Worm (Caenorhabditis elegans) whole organism, young adult: ENCODE results near the gene nhr-138.
"Not testable (repeated sequence)": the region's sequence is repeated elsewhere in the genome, so short reads cannot be mapped to it uniquely, and the experiment has no call there.

Experiments used
- B0336.3 ChIP-seq: fragments of 200-800 bp; sonication (Bioruptor generic); IDR thresholded peaks from 2 replicates; pipeline ENCODE4 v1.3.6; 2022; ENCODE audit warnings: missing genetic modification characterization, missing compliant biosample characterization
- F23B12.7 ChIP-seq: sonication (generic microtip); optimal IDR thresholded peaks from 2 replicates; lab custom pipeline; 2017; ENCODE audit warnings: missing genetic modification characterization, mild to moderate bottlenecking, missing compliant biosample characterization, antibody characterized with exemption, moderate library complexity; ENCODE audit not compliant: insufficient read depth
- F33H1.4 ChIP-seq: fragments of 200-800 bp; sonication (Bioruptor generic); IDR thresholded peaks from 2 replicates; pipeline ENCODE4 v1.3.6; 2022; ENCODE audit warnings: missing genetic modification reagents, missing genetic modification characterization, missing compliant biosample characterization
- F39B2.1 ChIP-seq: fragments of 200-800 bp; sonication (Bioruptor generic); IDR thresholded peaks from 2 replicates; pipeline ENCODE4 v1.3.6; 2022; ENCODE audit warnings: missing genetic modification reagents, missing genetic modification characterization, missing compliant biosample characterization
- F55B11.4 ChIP-seq: sonication (generic microtip); optimal IDR thresholded peaks from 2 replicates; lab custom pipeline; 2016; ENCODE audit warnings: missing compliant biosample characterization, missing genetic modification characterization, borderline replicate concordance; ENCODE audit not compliant: insufficient read depth
- K12H6.12 ChIP-seq: fragments of 200-800 bp; sonication (Bioruptor generic); optimal IDR thresholded peaks from 2 replicates; lab custom pipeline; 2018; ENCODE audit warnings: mild to moderate bottlenecking, missing genetic modification characterization, missing compliant biosample characterization
- Y67H2A.10 ChIP-seq: fragments of 200-800 bp; sonication (Bioruptor generic); conservative IDR thresholded peaks from 2 replicates; pipeline ENCODE4 v1.3.6; 2022; ENCODE audit warnings: missing genetic modification reagents, missing genetic modification characterization, missing compliant biosample characterization
- Y79H2A.3 ChIP-seq: fragments of 200-800 bp; sonication (Bioruptor generic); conservative IDR thresholded peaks from 2 replicates; pipeline ENCODE4 v1.3.6; 2022; ENCODE audit warnings: missing genetic modification reagents, missing genetic modification characterization, missing compliant biosample characterization
- ama-1 ChIP-seq, 3 experiments: fragments of 150-350 bp in 1 of 3; sonication (generic microtip) in 2 of 3; optimal IDR thresholded peaks; 2 replicates each; lab custom pipeline; 2014 to 2018; ENCODE audit warnings: missing biosample characterization in 2 of 3, missing genetic modification characterization in 2 of 3, missing genetic modification reagents in 2 of 3
- attf-6 ChIP-seq: fragments of 200-800 bp; sonication (Bioruptor generic); IDR thresholded peaks from 2 replicates; pipeline ENCODE4 v1.3.6; 2022; ENCODE audit warnings: missing genetic modification reagents, missing genetic modification characterization, missing compliant biosample characterization
- ccch-3 ChIP-seq: fragments of 200-800 bp; sonication (Bioruptor generic); optimal IDR thresholded peaks from 2 replicates; lab custom pipeline; 2018; ENCODE audit warnings: mild to moderate bottlenecking, missing genetic modification characterization, missing compliant biosample characterization
- ceh-91 ChIP-seq: fragments of 200-800 bp; sonication (Bioruptor generic); IDR thresholded peaks from 2 replicates; pipeline ENCODE4 v1.3.6; 2022; ENCODE audit warnings: missing genetic modification reagents, missing genetic modification characterization, missing compliant biosample characterization
- chd-7 ChIP-seq: sonication (generic microtip); optimal IDR thresholded peaks from 2 replicates; lab custom pipeline; 2016; ENCODE audit warnings: mild to moderate bottlenecking, missing genetic modification characterization, moderate library complexity, missing compliant biosample characterization
- dox-1 ChIP-seq: fragments of 200-800 bp; sonication (Bioruptor generic); IDR thresholded peaks from 2 replicates; pipeline ENCODE4 v1.3.6; 2022; ENCODE audit warnings: missing genetic modification reagents, missing genetic modification characterization, missing compliant biosample characterization
- egl-44 ChIP-seq: fragments of 200-800 bp; sonication (Bioruptor generic); IDR thresholded peaks from 2 replicates; pipeline ENCODE4 v1.3.6; 2022; ENCODE audit warnings: missing genetic modification reagents, missing genetic modification characterization, missing compliant biosample characterization
- gei-17 ChIP-seq: fragments of 200-800 bp; sonication (Bioruptor generic); optimal IDR thresholded peaks from 2 replicates; lab custom pipeline; 2018; ENCODE audit warnings: mild to moderate bottlenecking, missing genetic modification characterization, missing compliant biosample characterization
- hlh-26 ChIP-seq: fragments of 200-800 bp; sonication (Bioruptor generic); conservative IDR thresholded peaks from 2 replicates; pipeline ENCODE4 v1.3.6; 2022; ENCODE audit warnings: missing genetic modification reagents, missing genetic modification characterization, missing compliant biosample characterization
- hmg-1.2 ChIP-seq: fragments of 200-800 bp; sonication (Bioruptor generic); IDR thresholded peaks from 2 replicates; pipeline ENCODE4 v1.3.6; 2022; ENCODE audit warnings: missing genetic modification reagents, missing genetic modification characterization, missing compliant biosample characterization
- lag-1 ChIP-seq: fragments of 200-800 bp; sonication (Bioruptor generic); IDR thresholded peaks from 2 replicates; pipeline ENCODE4 v1.3.6; 2022; ENCODE audit warnings: missing genetic modification reagents, missing genetic modification characterization, missing compliant biosample characterization
- let-607 ChIP-seq, 2 experiments: fragments of 200-800 bp in 1 of 2; sonication (Bioruptor generic) in 1 of 2; sonication (generic microtip) in 1 of 2; optimal IDR thresholded peaks; 2 replicates each; lab custom pipeline; 2016 to 2018; ENCODE audit warnings: mild to moderate bottlenecking in 2 of 2, missing compliant biosample characterization in 2 of 2, missing genetic modification characterization in 2 of 2, moderate library complexity in 2 of 2, missing genotype in 1 of 2
- lin-35 ChIP-seq, 3 experiments: fragments of 150-350 bp in 2 of 3; sonication (generic microtip) in 1 of 3; optimal IDR thresholded peaks; 2 replicates each; lab custom pipeline; 2014 to 2018; ENCODE audit warnings: missing biosample characterization in 3 of 3, missing genetic modification characterization in 3 of 3, missing genetic modification reagents in 3 of 3
- lir-1 ChIP-seq: fragments of 200-800 bp; sonication (Bioruptor generic); conservative IDR thresholded peaks from 2 replicates; pipeline ENCODE4 v1.3.6; 2022; ENCODE audit warnings: missing genetic modification reagents, missing genetic modification characterization, missing compliant biosample characterization
- madf-8 ChIP-seq: fragments of 200-800 bp; sonication (Bioruptor generic); conservative IDR thresholded peaks from 2 replicates; pipeline ENCODE4 v1.3.6; 2022; ENCODE audit warnings: missing genetic modification reagents, missing genetic modification characterization, missing compliant biosample characterization
- mcd-1 ChIP-seq: fragments of 200-800 bp; sonication (Bioruptor generic); IDR thresholded peaks from 2 replicates; pipeline ENCODE4 v1.3.6; 2022; ENCODE audit warnings: missing genetic modification reagents, missing genetic modification characterization, missing compliant biosample characterization
- mes-4 ChIP-seq: sonication (generic microtip); optimal IDR thresholded peaks from 2 replicates; lab custom pipeline; 2016; ENCODE audit warnings: missing genotype, missing genetic modification characterization, missing compliant biosample characterization
- nhr-120 ChIP-seq: fragments of 200-800 bp; sonication (Bioruptor generic); IDR thresholded peaks from 2 replicates; pipeline ENCODE4 v1.3.6; 2022; ENCODE audit warnings: missing genetic modification characterization, missing compliant biosample characterization
- nhr-80 ChIP-seq: sonication (generic microtip); optimal IDR thresholded peaks from 2 replicates; lab custom pipeline; 2016; ENCODE audit warnings: missing genetic modification characterization, missing compliant biosample characterization
- pbrm-1 ChIP-seq: fragments of 200-800 bp; sonication (Bioruptor generic); IDR thresholded peaks from 2 replicates; pipeline ENCODE4 v1.3.6; 2022; ENCODE audit warnings: missing genetic modification reagents, missing genetic modification characterization, missing compliant biosample characterization
- somi-1 ChIP-seq: fragments of 200-800 bp; sonication (Bioruptor generic); optimal IDR thresholded peaks from 2 replicates; lab custom pipeline; 2018; ENCODE audit warnings: mild to moderate bottlenecking, missing genetic modification characterization, missing compliant biosample characterization
- unc-130 ChIP-seq: sonication (generic microtip); optimal IDR thresholded peaks from 2 replicates; lab custom pipeline; 2016; ENCODE audit warnings: missing genetic modification reagents, missing genetic modification characterization, missing compliant biosample characterization
- zim-3 ChIP-seq: sonication (generic microtip); optimal IDR thresholded peaks from 2 replicates; lab custom pipeline; 2017; ENCODE audit warnings: mild to moderate bottlenecking, missing genetic modification characterization, moderate library complexity, missing compliant biosample characterization
- ztf-18 ChIP-seq: sonication (generic microtip); optimal IDR thresholded peaks from 2 replicates; lab custom pipeline; 2016; ENCODE audit warnings: missing genotype, mild to moderate bottlenecking, missing genetic modification characterization, missing compliant biosample characterization

The nhr-138 gene

DNA sequence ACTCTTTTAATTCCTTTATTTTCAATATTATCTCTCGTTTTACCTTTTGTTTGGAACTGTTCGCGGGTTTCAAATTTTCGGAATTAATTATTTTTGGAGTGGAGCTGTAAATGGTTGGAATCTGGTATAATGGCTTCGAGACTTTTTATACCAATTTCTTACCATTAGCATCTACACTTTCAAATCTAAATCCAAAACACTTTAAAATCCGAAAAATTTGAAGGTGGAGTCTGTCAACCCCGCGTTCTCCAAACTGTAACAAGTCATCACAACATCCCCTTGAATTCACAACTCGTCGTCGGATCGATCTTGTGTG, 32.3 kb downstream of the nhr-138 start, which contains the start of gene nhr-97:
nhr-97 (plus strand) TSS at position 217 of the 316 bp plus-strand sequence.
- TF ChIP-seq unc-130 (GFP tag; lab: Kevin White, UChicago) (no peak), dox-1 (GFP tag; lab: Robert Waterston, UW) (no peak), Y79H2A.3 (GFP tag; lab: Robert Waterston, UW) (no peak), lag-1 (GFP tag; lab: Robert Waterston, UW) (no peak)

DNA sequence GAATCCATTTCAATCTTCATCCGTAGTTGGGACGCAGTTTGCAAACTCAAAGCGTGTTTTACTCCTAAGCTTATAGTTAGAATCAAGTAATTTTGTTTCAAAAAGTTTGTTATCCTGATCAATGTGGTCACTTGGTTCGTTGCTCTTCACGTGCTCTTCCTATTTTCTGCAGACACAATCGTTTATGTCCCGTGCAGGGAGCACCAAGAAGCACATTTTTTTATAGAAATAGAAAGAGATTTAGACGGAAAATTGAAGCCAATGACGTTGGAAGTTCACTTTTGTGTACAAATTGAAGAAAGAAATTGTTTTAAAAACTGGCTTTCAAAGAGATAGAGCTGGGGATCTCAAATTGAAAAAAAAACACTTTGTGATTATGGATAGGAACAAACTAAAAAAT, 36.7 kb downstream of the nhr-138 start:
- TF ChIP-seq somi-1 = no peak
- TF ChIP-seq F55B11.4 (tag; lab: Kevin White, UChicago) = no peak
- no peak for TF ChIP-seq ceh-91 (GFP tag; lab: Robert Waterston, UW)
- no peak for TF ChIP-seq gei-17 (GFP tag; lab: Kevin White, UChicago)
- no peak for TF ChIP-seq dox-1 (GFP tag; lab: Robert Waterston, UW)
- TF ChIP-seq chd-7 (tag; lab: Kevin White, UChicago) = no peak
- no peak for TF ChIP-seq Y79H2A.3 (GFP tag; lab: Robert Waterston, UW)
- TF ChIP-seq lir-1 (GFP tag; lab: Robert Waterston, UW) = no peak
- TF ChIP-seq hmg-1.2 (GFP tag; lab: Robert Waterston, UW) = no peak
- no peak for TF ChIP-seq ztf-18 (tag; lab: Kevin White, UChicago)
- no peak for TF ChIP-seq egl-44 (GFP tag; lab: Robert Waterston, UW)
- no peak for TF ChIP-seq Y67H2A.10 (GFP tag; lab: Robert Waterston, UW)
- TF ChIP-seq hlh-26 (GFP tag; lab: Robert Waterston, UW) = no peak
- no peak for TF ChIP-seq let-607 (tag; optimal IDR thresholded peaks at IDR 0.05; lab: Kevin White, UChicago)
- no peak for TF ChIP-seq nhr-120 (GFP tag; lab: Robert Waterston, UW)
- no peak for TF ChIP-seq zim-3
- TF ChIP-seq B0336.3 = no peak
- TF ChIP-seq attf-6 (GFP tag; lab: Robert Waterston, UW) = no peak
- no peak for TF ChIP-seq ccch-3 (GFP tag; lab: Kevin White, UChicago)
- TF ChIP-seq, all 124 proteins: peak for 0

DNA sequence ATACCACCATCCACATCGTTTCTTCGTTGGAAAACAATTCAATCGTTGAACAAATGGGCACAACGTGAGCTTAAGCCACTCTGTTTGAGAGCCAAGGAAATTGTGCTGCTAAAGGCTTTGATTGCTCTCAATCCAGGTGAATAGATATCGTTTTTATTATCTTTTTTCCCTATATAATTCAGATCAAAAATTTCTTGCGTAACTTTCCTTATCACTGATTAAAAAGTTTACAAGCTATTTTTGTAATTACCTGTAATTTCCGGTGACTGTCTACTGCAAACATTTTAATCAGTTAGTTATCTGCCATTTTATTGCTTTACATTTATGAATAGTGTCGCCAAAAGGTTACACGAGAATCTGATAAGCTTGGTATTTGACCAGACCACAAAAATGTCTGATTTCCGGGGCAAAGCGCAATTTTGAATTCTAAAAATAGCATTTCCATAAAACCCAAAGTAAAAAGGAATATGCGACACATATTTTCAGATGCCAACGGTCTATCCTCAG, 37.7 kb downstream of the nhr-138 start:
- TF ChIP-seq F39B2.1 (GFP tag; lab: Robert Waterston, UW) = no peak
- TF ChIP-seq pbrm-1 (GFP tag; lab: Robert Waterston, UW) = no peak
- peak; percentile 12 for TF ChIP-seq nhr-80

DNA sequence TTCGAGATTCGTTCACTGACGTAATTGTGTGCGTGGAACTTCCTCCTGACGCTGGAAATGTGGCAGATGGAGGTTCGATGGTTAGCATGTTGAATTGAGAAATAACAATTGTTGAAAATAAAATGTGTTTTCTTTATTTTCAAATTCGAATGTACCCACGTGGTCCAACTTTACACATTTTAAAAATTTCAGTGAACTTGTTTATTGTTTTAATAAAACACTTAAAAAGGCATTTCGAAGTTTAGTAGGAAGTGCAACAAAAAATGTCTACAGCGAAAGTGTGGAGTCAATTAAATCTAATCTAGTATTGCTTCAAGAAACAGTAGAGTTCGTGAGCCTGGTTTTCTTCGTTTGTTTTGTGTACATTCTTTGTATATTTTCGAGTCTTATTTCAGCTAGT, 41.2 kb downstream of the nhr-138 start, which contains the start of gene ssp-36:
ssp-36 (minus strand) TSS at position 101 of the 400 bp plus-strand sequence.
- no peak for TF ChIP-seq mes-4 (tag; lab: Kevin White, UChicago)
- no peak for TF ChIP-seq somi-1
- TF ChIP-seq mcd-1 (GFP tag; lab: Robert Waterston, UW) = no peak
- TF ChIP-seq ama-1 (optimal IDR thresholded peaks at IDR 0.05; lab: Kevin White, UChicago) = no peak
- TF ChIP-seq ama-1 (GFP tag; optimal IDR thresholded peaks at IDR 0.05; lab: Kevin White, UChicago) = no peak
- no peak for TF ChIP-seq madf-8 (GFP tag; lab: Robert Waterston, UW)
- no peak for TF ChIP-seq lin-35 (GFP tag; optimal IDR thresholded peaks at IDR 0.05; lab: Kevin White, UChicago)

DNA sequence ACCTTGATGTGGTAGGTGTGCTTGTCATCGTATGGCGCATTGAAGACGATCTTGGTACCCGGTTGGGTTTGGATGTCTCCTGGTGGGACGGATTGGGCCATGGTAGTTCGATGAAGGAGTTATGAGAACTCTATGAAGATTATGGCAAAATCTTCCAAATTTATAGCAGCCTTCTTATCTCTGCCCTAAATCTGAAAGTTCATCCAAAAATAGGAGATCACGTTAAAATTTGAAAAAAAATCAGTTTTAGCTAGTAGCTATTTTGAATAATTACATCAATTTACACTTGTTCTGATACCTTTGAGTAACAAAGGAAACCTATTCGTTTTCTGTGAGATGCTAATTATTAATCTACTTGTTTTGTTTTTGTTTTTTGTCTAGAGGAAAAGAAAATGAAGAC, 42.0 kb downstream of the nhr-138 start, which contains the start of gene msp-79:
msp-79 (minus strand) TSS at position 101 of the 400 bp plus-strand sequence.
- not testable (repeated sequence) for TF ChIP-seq F23B12.7 (tag; lab: Kevin White, UChicago); F33H1.4 (GFP tag; lab: Robert Waterston, UW); K12H6.12
